Worm (Caenorhabditis elegans) whole organism, L3 larva: ENCODE measurements around the gene K08D10.11.
"Not testable (repeated sequence)": the region's sequence is repeated elsewhere in the genome, so short reads cannot be mapped to it uniquely, and the experiment has no call there.

Source experiments
- aly-2 ChIP-seq: fragments of 150-350 bp; optimal IDR thresholded peaks from 2 replicates; lab custom pipeline; 2014; ENCODE audit warnings: missing biosample characterization, missing genetic modification characterization
- ama-1 ChIP-seq: fragments of 150-350 bp; optimal IDR thresholded peaks from 2 replicates; lab custom pipeline; 2018
- ceh-28 ChIP-seq: fragments of 150-350 bp; optimal IDR thresholded peaks from 2 replicates; lab custom pipeline; 2014; ENCODE audit warnings: missing biosample characterization, missing genetic modification reagents, missing genetic modification characterization
- nfya-1 ChIP-seq: sonication (generic microtip); optimal IDR thresholded peaks from 2 replicates; lab custom pipeline; 2017; ENCODE audit warnings: missing genetic modification characterization, mild to moderate bottlenecking, missing compliant biosample characterization, antibody characterized with exemption, moderate library complexity; ENCODE audit not compliant: insufficient read depth
- nhr-23 ChIP-seq: fragments of 150-350 bp; optimal IDR thresholded peaks from 2 replicates; lab custom pipeline; 2014; ENCODE audit warnings: missing biosample characterization, missing genetic modification reagents, missing genetic modification characterization
- nhr-28 ChIP-seq: fragments of 150-350 bp; optimal IDR thresholded peaks from 2 replicates; lab custom pipeline; 2014; ENCODE audit warnings: missing biosample characterization, missing genetic modification characterization
- nhr-76 ChIP-seq: fragments of 150-350 bp; sonication (generic microtip); optimal IDR thresholded peaks from 5 replicates; lab custom pipeline; 2014; ENCODE audit warnings: missing biosample characterization, missing genetic modification characterization
- nhr-77 ChIP-seq: fragments of 150-350 bp; optimal IDR thresholded peaks from 2 replicates; lab custom pipeline; 2014; ENCODE audit warnings: missing biosample characterization, missing genetic modification characterization
- pqm-1 ChIP-seq: fragments of 150-350 bp; optimal IDR thresholded peaks from 2 replicates; lab custom pipeline; 2017; ENCODE audit warnings: missing biosample characterization, missing genetic modification characterization, inconsistent platforms
- snpc-4 ChIP-seq: fragments of 150-350 bp; optimal IDR thresholded peaks from 2 replicates; lab custom pipeline; 2014; ENCODE audit warnings: missing biosample characterization, missing genetic modification characterization
- tbx-2 ChIP-seq: sonication (generic microtip); optimal IDR thresholded peaks from 2 replicates; lab custom pipeline; 2016; ENCODE audit warnings: mild to moderate bottlenecking, missing genetic modification characterization, missing compliant biosample characterization
- unc-62 ChIP-seq: fragments of 150-350 bp; sonication (generic microtip); optimal IDR thresholded peaks from 4 replicates; lab custom pipeline; 2014; ENCODE audit warnings: missing biosample characterization, missing genetic modification reagents, missing genetic modification characterization
- ztf-11 ChIP-seq: fragments of 150-350 bp; optimal IDR thresholded peaks from 2 replicates; lab custom pipeline; 2014; ENCODE audit warnings: missing biosample characterization, missing genetic modification characterization

- not testable (repeated sequence) for TF ChIP-seq ztf-11 (tag; lab: Kevin White, UChicago); unc-62; ceh-28 (tag; lab: Kevin White, UChicago); nhr-28 (tag; lab: Kevin White, UChicago); ama-1 (lab: Kevin White, UChicago); nhr-23 (tag; lab: Kevin White, UChicago); snpc-4 (tag; lab: Kevin White, UChicago); nhr-77 (tag; lab: Kevin White, UChicago); nfya-1 (tag; lab: Kevin White, UChicago); aly-2 (tag; lab: Kevin White, UChicago); pqm-1; tbx-2; nhr-76
Measured at ce11 chrIV:4196729-4197128, 10.7 kb upstream of the K08D10.11 start, which contains the start of gene K06B9.6.
